Worm (Caenorhabditis elegans): ENCODE results near the gene C43F9.7.
"Not testable (repeated sequence)": the region's sequence is repeated elsewhere in the genome, so short reads cannot be mapped to it uniquely, and the experiment has no call there.

DNA sequence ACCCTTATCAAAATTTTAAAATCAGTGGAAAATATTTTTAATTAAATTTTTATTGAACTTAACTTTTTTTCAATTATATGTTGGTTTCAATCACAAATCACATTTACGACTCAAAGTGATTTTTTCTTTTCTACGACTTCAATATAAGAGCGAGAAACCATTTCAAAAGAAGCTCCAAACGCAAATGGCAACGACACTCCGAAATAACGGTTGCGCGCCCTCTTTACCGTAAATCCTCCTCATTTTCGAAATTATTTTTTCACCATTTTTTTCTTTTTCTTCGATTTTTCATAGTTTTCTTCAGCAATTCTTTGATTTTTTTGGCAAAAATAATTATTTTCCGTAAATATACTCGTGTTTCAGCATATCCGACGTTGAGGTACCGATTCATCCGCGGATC lies 40.5 kb downstream of the C43F9.7 start:
- not testable (repeated sequence) for TF ChIP-seq aha-1 (tag); lin-15B (tag; optimal IDR thresholded peaks at IDR 0.05)
